Worm (Caenorhabditis elegans) whole organism, L4 larva: ENCODE measurements around the gene str-113.

Source experiments
- Y5F2A.4 ChIP-seq: fragments of 200-800 bp; sonication (Bioruptor generic); optimal IDR thresholded peaks from 2 replicates; lab custom pipeline; 2018; ENCODE audit warnings: mild to moderate bottlenecking, missing genetic modification characterization, missing compliant biosample characterization
- aly-2 ChIP-seq: sonication (generic microtip); optimal IDR thresholded peaks from 2 replicates; lab custom pipeline; 2018; ENCODE audit warnings: missing biosample characterization, missing genetic modification characterization
- ama-1 ChIP-seq: fragments of 150-350 bp; optimal IDR thresholded peaks from 2 replicates; lab custom pipeline; 2014; ENCODE audit warnings: inconsistent platforms, mixed read lengths
- egl-27 ChIP-seq: sonication (generic microtip); optimal IDR thresholded peaks from 3 replicates; lab custom pipeline; 2017; ENCODE audit warnings: missing biosample characterization, missing genetic modification reagents, missing genetic modification characterization
- lsy-2 ChIP-seq, 2 experiments: fragments of 150-350 bp in 1 of 2; sonication (generic microtip) in 1 of 2; optimal IDR thresholded peaks; 2 replicates each; lab custom pipeline; 2014 to 2017; ENCODE audit warnings: missing biosample characterization in 2 of 2, missing genetic modification characterization in 2 of 2
- madf-5 ChIP-seq, 2 experiments: fragments of 200-800 bp; sonication (Bioruptor generic); IDR thresholded peaks; 2 replicates each; pipeline ENCODE4 v1.3.6; 2022; ENCODE audit warnings: missing compliant biosample characterization in 2 of 2, missing genetic modification characterization in 2 of 2
- mep-1 ChIP-seq: fragments of 150-350 bp; sonication (generic microtip); optimal IDR thresholded peaks from 3 replicates; lab custom pipeline; 2014; ENCODE audit warnings: missing biosample characterization, missing genetic modification characterization
- nhr-10 ChIP-seq: fragments of 150-350 bp; optimal IDR thresholded peaks from 2 replicates; lab custom pipeline; 2014; ENCODE audit warnings: missing biosample characterization, missing genetic modification characterization
- nhr-6 ChIP-seq: fragments of 150-350 bp; optimal IDR thresholded peaks from 2 replicates; lab custom pipeline; 2014; ENCODE audit warnings: missing biosample characterization, missing genetic modification characterization

DNA sequence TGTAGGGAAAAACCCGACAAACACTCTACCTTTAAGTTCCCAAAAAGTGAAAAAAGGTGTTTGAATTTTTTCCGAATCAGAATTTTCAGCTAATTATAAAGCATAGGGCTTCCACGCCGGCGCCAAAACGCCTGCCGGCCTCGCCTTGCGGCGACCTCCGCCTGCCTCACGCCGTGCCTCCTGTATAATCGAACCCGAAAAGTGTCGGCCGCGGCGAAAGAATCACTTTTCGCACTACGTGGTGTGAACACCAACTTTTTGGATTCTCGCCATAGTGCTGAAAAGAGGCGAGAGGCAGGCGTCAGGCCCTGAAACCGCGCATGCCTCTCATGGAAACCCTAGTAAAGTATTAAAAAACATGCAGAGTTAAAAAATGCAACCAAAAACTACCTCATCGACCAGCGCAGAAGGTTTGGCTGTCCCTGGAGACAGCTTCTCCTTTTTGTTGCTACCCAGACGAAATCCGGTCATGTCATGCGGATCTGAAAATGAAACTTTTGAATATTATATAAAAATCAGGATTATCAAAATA lies 48.8 kb upstream of the str-113 start, which contains the start of gene nrsn-1:
- TF ChIP-seq aly-2 (tag; lab: Kevin White, UChicago) (no peak), ama-1 (lab: Kevin White, UChicago) (no peak), nhr-6 (no peak), nhr-10 (no peak), egl-27 (tag; lab: Kevin White, UChicago) (no peak), Y5F2A.4 (GFP tag; lab: Kevin White, UChicago) (no peak), lsy-2 (tag; optimal IDR thresholded peaks at IDR 0.05; lab: Kevin White, UChicago) (no peak), madf-5 (GFP tag; IDR thresholded peaks at IDR 0.05; lab: Robert Waterston, UW) (no peak), mep-1 (no peak)
